Fruit fly (Drosophila melanogaster) whole organism, embryonic: ENCODE results near the gene CG31278.
A peak's percentile ranks its signal among the peaks of the same experiment; 100 is the strongest.

Source experiments
- Bgb ChIP-seq: fragments of 200-800 bp; sonication (Bioruptor generic); IDR thresholded peaks from 2 replicates; pipeline ENCODE4 v1.3.6; 2022; ENCODE audit warnings: missing biosample characterization, missing genetic modification characterization; ENCODE audit not compliant: partially characterized antibody
- CG10543 ChIP-seq: fragments of 200-800 bp; sonication (Bioruptor generic); optimal IDR thresholded peaks from 3 replicates; lab custom pipeline; 2017; ENCODE audit warnings: missing biosample characterization, mild to moderate bottlenecking, missing genetic modification characterization, moderate library complexity
- CG10979 ChIP-seq: fragments of 200-800 bp; sonication (Bioruptor generic); optimal IDR thresholded peaks from 2 replicates; lab custom pipeline; 2018; ENCODE audit warnings: missing biosample characterization, mild to moderate bottlenecking, missing genetic modification characterization, moderate library complexity
- CG1233 ChIP-seq: fragments of 200-800 bp; sonication (Bioruptor generic); optimal IDR thresholded peaks from 4 replicates; lab custom pipeline; 2018; ENCODE audit warnings: missing biosample characterization, mild to moderate bottlenecking, missing genetic modification characterization
- CG14441 ChIP-seq: fragments of 200-800 bp; sonication (Bioruptor generic); IDR thresholded peaks from 2 replicates; pipeline ENCODE4 v1.3.6; 2022; ENCODE audit warnings: missing biosample characterization, missing genetic modification characterization
- CG17328 ChIP-seq: fragments of 200-800 bp; sonication (Bioruptor generic); IDR thresholded peaks from 2 replicates; pipeline ENCODE4 v1.3.6; 2022; ENCODE audit warnings: missing biosample characterization, missing genetic modification characterization
- CG18262 ChIP-seq: fragments of 200-800 bp; optimal IDR thresholded peaks from 3 replicates; lab custom pipeline; 2019; ENCODE audit warnings: missing biosample characterization, mild to moderate bottlenecking, missing genetic modification characterization, moderate library complexity
- CG2712 ChIP-seq: fragments of 200-800 bp; optimal IDR thresholded peaks from 3 replicates; lab custom pipeline; 2019; ENCODE audit warnings: missing biosample characterization, mild to moderate bottlenecking, missing genetic modification characterization, moderate library complexity
- CG30403 ChIP-seq: fragments of 200-800 bp; sonication (Bioruptor generic); optimal IDR thresholded peaks from 3 replicates; lab custom pipeline; 2016; ENCODE audit warnings: missing biosample characterization, missing genetic modification characterization
- CG4424 ChIP-seq: fragments of 200-800 bp; sonication (Bioruptor generic); optimal IDR thresholded peaks from 3 replicates; lab custom pipeline; 2016; ENCODE audit warnings: missing biosample characterization, missing genetic modification characterization
- CG5953 ChIP-seq: fragments of 200-800 bp; sonication (Bioruptor generic); IDR thresholded peaks from 2 replicates; pipeline ENCODE4 v1.3.6; 2022; ENCODE audit warnings: missing biosample characterization, missing genetic modification characterization
- CG6683 ChIP-seq: fragments of 200-800 bp; sonication (Bioruptor generic); optimal IDR thresholded peaks from 2 replicates; lab custom pipeline; 2017; ENCODE audit warnings: missing biosample characterization, mild to moderate bottlenecking, missing genetic modification characterization, missing genetic modification reagents
- CTCF ChIP-seq: fragments of 200-800 bp; sonication (Bioruptor generic); optimal IDR thresholded peaks from 2 replicates; lab custom pipeline; 2017; ENCODE audit warnings: missing biosample characterization, mild to moderate bottlenecking, missing genetic modification characterization, moderate library complexity
- Camta ChIP-seq: fragments of 200-800 bp; sonication (Bioruptor generic); optimal IDR thresholded peaks from 2 replicates; lab custom pipeline; 2016; ENCODE audit warnings: missing biosample characterization, missing genetic modification characterization
- HLHmδ ChIP-seq: fragments of 200-800 bp; sonication (Bioruptor generic); optimal IDR thresholded peaks from 2 replicates; lab custom pipeline; 2018; ENCODE audit warnings: missing biosample characterization, mild to moderate bottlenecking, missing genetic modification characterization, moderate library complexity
- Hey ChIP-seq: fragments of 200-800 bp; sonication (Bioruptor generic); optimal IDR thresholded peaks from 3 replicates; lab custom pipeline; 2018; ENCODE audit warnings: missing biosample characterization, mild to moderate bottlenecking, missing genetic modification characterization
- Hmx ChIP-seq: fragments of 200-800 bp; sonication (Bioruptor generic); optimal IDR thresholded peaks from 2 replicates; lab custom pipeline; 2016; ENCODE audit warnings: missing biosample characterization, missing genetic modification characterization
- Mes4 ChIP-seq: fragments of 200-800 bp; sonication (Bioruptor generic); optimal IDR thresholded peaks from 2 replicates; lab custom pipeline; 2016; ENCODE audit warnings: missing biosample characterization, missing genetic modification characterization
- Nf-YC ChIP-seq: fragments of 200-800 bp; optimal IDR thresholded peaks from 3 replicates; lab custom pipeline; 2019; ENCODE audit warnings: missing biosample characterization, mild to moderate bottlenecking, missing genetic modification characterization, moderate library complexity
- Oli ChIP-seq: fragments of 200-800 bp; sonication (Bioruptor generic); optimal IDR thresholded peaks from 2 replicates; lab custom pipeline; 2018; ENCODE audit warnings: missing biosample characterization, mild to moderate bottlenecking, missing genetic modification characterization, moderate library complexity
- Opbp ChIP-seq: fragments of 200-800 bp; sonication (Bioruptor generic); IDR thresholded peaks from 3 replicates; pipeline ENCODE4 v1.3.6; 2022; ENCODE audit warnings: missing biosample characterization, missing genetic modification characterization; ENCODE audit not compliant: partially characterized antibody
- Optix ChIP-seq: fragments of 200-800 bp; sonication (Bioruptor generic); IDR thresholded peaks from 3 replicates; pipeline ENCODE4 v1.3.6; 2022; ENCODE audit warnings: missing biosample characterization, missing genetic modification characterization
- Sry-δ ChIP-seq: fragments of 200-800 bp; sonication (Bioruptor generic); optimal IDR thresholded peaks from 2 replicates; lab custom pipeline; 2016; ENCODE audit warnings: missing biosample characterization, missing genetic modification characterization
- TFAM ChIP-seq: fragments of 200-800 bp; sonication (Bioruptor generic); optimal IDR thresholded peaks from 2 replicates; lab custom pipeline; 2017; ENCODE audit warnings: missing biosample characterization, missing genetic modification characterization, inconsistent platforms
- Trl ChIP-seq, 3 experiments: fragments of >200 bp in 2 of 3; fragments of 200-800 bp in 1 of 3; sonication (Bioruptor generic) in 1 of 3; optimal IDR thresholded peaks; 2 replicates in 1 of 3; 3 replicates in 2 of 3; lab custom pipeline; 2016 to 2017; ENCODE audit warnings: missing biosample characterization in 1 of 3, missing genetic modification characterization in 1 of 3
- abd-A ChIP-seq: fragments of 200-800 bp; sonication (Bioruptor generic); optimal IDR thresholded peaks from 3 replicates; lab custom pipeline; 2019; ENCODE audit warnings: missing biosample characterization, mild to moderate bottlenecking, missing genetic modification characterization, moderate library complexity
- bbx ChIP-seq: fragments of 200-800 bp; sonication (Bioruptor generic); IDR thresholded peaks from 2 replicates; pipeline ENCODE4 v1.3.6; 2022; ENCODE audit warnings: missing biosample characterization, missing genetic modification characterization; ENCODE audit not compliant: partially characterized antibody
- caup ChIP-seq: fragments of 200-800 bp; sonication (Bioruptor generic); optimal IDR thresholded peaks from 3 replicates; lab custom pipeline; 2017; ENCODE audit warnings: missing biosample characterization, mild to moderate bottlenecking, missing genetic modification characterization, moderate library complexity; ENCODE audit not compliant: severe bottlenecking
- crp ChIP-seq, 2 experiments: fragments of 200-800 bp; sonication (Bioruptor generic); optimal IDR thresholded peaks; 2 replicates in 1 of 2; 3 replicates in 1 of 2; lab custom pipeline; 2017; ENCODE audit warnings: missing biosample characterization in 2 of 2, missing genetic modification characterization in 2 of 2, mild to moderate bottlenecking in 1 of 2, moderate library complexity in 1 of 2
- cwo ChIP-seq: fragments of 200-800 bp; sonication (Bioruptor generic); optimal IDR thresholded peaks from 3 replicates; lab custom pipeline; 2017; ENCODE audit warnings: missing biosample characterization, missing genetic modification characterization, mild to moderate bottlenecking, moderate library complexity, missing genetic modification reagents
- fd64A ChIP-seq: fragments of 200-800 bp; sonication (Bioruptor generic); optimal IDR thresholded peaks from 3 replicates; lab custom pipeline; 2018; ENCODE audit warnings: missing biosample characterization, mild to moderate bottlenecking, missing genetic modification characterization
- gcm ChIP-seq: fragments of 200-800 bp; sonication (Bioruptor generic); optimal IDR thresholded peaks from 2 replicates; lab custom pipeline; 2019; ENCODE audit warnings: missing biosample characterization, mild to moderate bottlenecking, missing genetic modification characterization, moderate library complexity
- jing ChIP-seq: fragments of 200-800 bp; sonication (Bioruptor generic); optimal IDR thresholded peaks from 2 replicates; lab custom pipeline; 2018; ENCODE audit warnings: missing biosample characterization, mild to moderate bottlenecking, missing genetic modification characterization
- lola ChIP-seq, 3 experiments: fragments of >200 bp in 2 of 3; fragments of 200-800 bp in 1 of 3; sonication (Bioruptor generic) in 1 of 3; optimal IDR thresholded peaks; 2 replicates each; lab custom pipeline; 2017 to 2019; ENCODE audit warnings: missing biosample characterization in 3 of 3, missing genetic modification characterization in 3 of 3, mild to moderate bottlenecking in 1 of 3, moderate library complexity in 1 of 3
- mirr ChIP-seq: fragments of 200-800 bp; sonication (Bioruptor generic); optimal IDR thresholded peaks from 3 replicates; lab custom pipeline; 2018; ENCODE audit warnings: missing biosample characterization, mild to moderate bottlenecking, missing genetic modification characterization
- mld ChIP-seq: fragments of 200-800 bp; sonication (Bioruptor generic); IDR thresholded peaks from 3 replicates; pipeline ENCODE4 v1.3.6; 2022; ENCODE audit warnings: missing biosample characterization, missing genetic modification characterization; ENCODE audit not compliant: partially characterized antibody
- oc ChIP-seq: fragments of 200-800 bp; sonication (Bioruptor generic); optimal IDR thresholded peaks from 2 replicates; lab custom pipeline; 2018; ENCODE audit warnings: missing biosample characterization, mild to moderate bottlenecking, missing genetic modification characterization, moderate library complexity
- pb ChIP-seq: fragments of 200-800 bp; sonication (Bioruptor generic); optimal IDR thresholded peaks from 3 replicates; lab custom pipeline; 2016; ENCODE audit warnings: missing biosample characterization, missing genetic modification characterization
- peb ChIP-seq: fragments of 200-800 bp; sonication (Bioruptor generic); IDR thresholded peaks from 2 replicates; pipeline ENCODE4 v1.3.6; 2022; ENCODE audit warnings: missing biosample characterization, missing genetic modification characterization
- pho ChIP-seq: fragments of 200-800 bp; sonication (Bioruptor generic); optimal IDR thresholded peaks from 2 replicates; lab custom pipeline; 2016; ENCODE audit warnings: missing biosample characterization, missing genetic modification characterization
- pros ChIP-seq: fragments of 200-800 bp; sonication (Bioruptor generic); optimal IDR thresholded peaks from 3 replicates; lab custom pipeline; 2019; ENCODE audit warnings: missing biosample characterization, mild to moderate bottlenecking, missing genetic modification characterization, moderate library complexity
- repo ChIP-seq: fragments of 200-800 bp; sonication (Bioruptor generic); optimal IDR thresholded peaks from 2 replicates; lab custom pipeline; 2016; ENCODE audit warnings: missing biosample characterization, missing genetic modification characterization
- sens-2 ChIP-seq: fragments of 200-800 bp; sonication (Bioruptor generic); IDR thresholded peaks from 2 replicates; pipeline ENCODE4 v1.3.6; 2022; ENCODE audit warnings: missing biosample characterization, missing genetic modification characterization
- sim ChIP-seq: fragments of 200-800 bp; sonication (Bioruptor generic); IDR thresholded peaks from 2 replicates; pipeline ENCODE4 v1.3.6; 2022; ENCODE audit warnings: missing biosample characterization, missing genetic modification characterization
- sob ChIP-seq: fragments of 200-800 bp; sonication (Bioruptor generic); IDR thresholded peaks from 2 replicates; pipeline ENCODE4 v1.3.6; 2022; ENCODE audit warnings: missing biosample characterization, missing genetic modification characterization
- tgo ChIP-seq: fragments of 200-800 bp; sonication (Bioruptor generic); IDR thresholded peaks from 3 replicates; pipeline ENCODE4 v1.3.6; 2022; ENCODE audit warnings: missing biosample characterization, missing genetic modification characterization
- tin ChIP-seq: fragments of 200-800 bp; sonication (Bioruptor generic); optimal IDR thresholded peaks from 3 replicates; lab custom pipeline; 2016; ENCODE audit warnings: missing biosample characterization, missing genetic modification characterization
- unc-4 ChIP-seq: fragments of 200-800 bp; sonication (Bioruptor generic); IDR thresholded peaks from 2 replicates; pipeline ENCODE4 v1.3.6; 2022; ENCODE audit warnings: missing biosample characterization, missing genetic modification characterization; ENCODE audit not compliant: partially characterized antibody
- yki ChIP-seq: fragments of >200 bp; optimal IDR thresholded peaks from 3 replicates; lab custom pipeline; 2018
- zfh1 ChIP-seq: fragments of 200-800 bp; sonication (Bioruptor generic); IDR thresholded peaks from 3 replicates; pipeline ENCODE4 v1.3.6; 2022; ENCODE audit warnings: missing biosample characterization, missing genetic modification characterization

Gene CG31278

DNA sequence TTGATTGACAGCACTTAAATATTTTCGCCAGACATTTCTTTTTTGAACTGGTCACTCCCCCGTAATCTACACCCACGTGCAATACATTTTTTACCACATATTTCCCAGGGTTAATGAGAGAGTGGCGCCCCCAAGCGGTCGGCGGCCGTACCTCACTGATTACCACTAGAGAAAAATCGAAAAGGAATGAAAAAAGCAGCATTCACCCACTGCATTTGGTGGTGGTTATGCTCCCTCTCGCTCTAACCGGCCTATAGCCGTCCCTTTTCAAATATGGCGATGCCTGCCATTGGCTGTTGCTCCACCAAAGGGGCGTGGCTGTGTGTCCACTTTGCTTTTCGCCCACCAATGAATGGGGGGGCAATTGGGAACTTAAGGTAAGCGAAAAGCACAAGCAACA lies 43.2 kb downstream of the CG31278 start (continued):
- TF ChIP-seq fd64A (GFP tag; lab: Kevin White, UChicago), result peak; percentile 56
- TF ChIP-seq CG10979 (tag; lab: Kevin White, UChicago), result peak; percentile 68
- peak; percentile 74 for TF ChIP-seq oc (tag; lab: Kevin White, UChicago)
- peak; percentile 49 for TF ChIP-seq CG5953
- TF ChIP-seq yki, result no peak
- TF ChIP-seq peb, result 0 out of 2 replicates have a peak, but pooled peaks have one; percentile 14
- peak; percentile 44 for TF ChIP-seq tgo
- TF ChIP-seq Optix, result peak; percentile 61; the same call in 2 of the 3 replicates
- peak; percentile 100 for TF ChIP-seq Nf-YC
- peak; percentile 49; the same call in 1 of the 3 replicates for TF ChIP-seq Opbp (GFP tag; lab: Robert Waterston, UW)
- TF ChIP-seq caup, result peak; percentile 56
- TF ChIP-seq CG18262 (tag; lab: Kevin White, UChicago), result peak; percentile 61
- TF ChIP-seq sob, result peak; percentile 63
- peak; percentile 59 for TF ChIP-seq repo
- peak; percentile 86 for TF ChIP-seq abd-A (tag; lab: Kevin White, UChicago)
- peak; percentile 72 for TF ChIP-seq CG4424 (GFP tag; lab: Kevin White, UChicago)
- no peak for TF ChIP-seq Hmx (GFP tag; lab: Kevin White, UChicago)
- no peak for TF ChIP-seq mld (GFP tag; lab: Robert Waterston, UW)
- TF ChIP-seq CG6683, result no peak
- peak; percentile 42 for TF ChIP-seq CG10543 (GFP tag; lab: Kevin White, UChicago)
- TF ChIP-seq CG2712 (tag; lab: Kevin White, UChicago), result peak; percentile 63
- no peak for TF ChIP-seq Camta
- TF ChIP-seq crp (GFP tag; optimal IDR thresholded peaks at IDR 0.05; lab: Kevin White, UChicago), result peak in 1 of 2 experiments; percentile 0
- peak; percentile 23 for TF ChIP-seq cwo (GFP tag; lab: Kevin White, UChicago)
- no peak for TF ChIP-seq unc-4 (GFP tag; lab: Robert Waterston, UW)
- TF ChIP-seq pros, result peak; percentile 40
- peak; percentile 1 for TF ChIP-seq Sry-δ (GFP tag; lab: Kevin White, UChicago)
- TF ChIP-seq Bgb (GFP tag; lab: Robert Waterston, UW), result peak; percentile 9; the same call in 1 of the 2 replicates
- TF ChIP-seq CTCF (GFP tag; lab: Kevin White, UChicago), result peak; percentile 93
- TF ChIP-seq CG17328, result peak; percentile 65
- TF ChIP-seq sim (GFP tag; lab: Robert Waterston, UW), result peak; percentile 51; the same call in 1 of the 2 replicates
- peak; percentile 30 for TF ChIP-seq Oli (tag; lab: Kevin White, UChicago)
- peak; percentile 69 for TF ChIP-seq pb (GFP tag; lab: Kevin White, UChicago)
- TF ChIP-seq Trl (optimal IDR thresholded peaks at IDR 0.05; lab: Kevin White, UChicago), result no peak
- TF ChIP-seq Trl (GFP tag; optimal IDR thresholded peaks at IDR 0.05; lab: Kevin White, UChicago), result peak; percentile 44
- no peak for TF ChIP-seq pho (GFP tag; lab: Kevin White, UChicago)
- peak; percentile 43 for TF ChIP-seq bbx (GFP tag; lab: Robert Waterston, UW)
- TF ChIP-seq gcm, result peak; percentile 57
- peak; percentile 16 for TF ChIP-seq TFAM (GFP tag; lab: Kevin White, UChicago)
- TF ChIP-seq CG1233 (GFP tag; lab: Kevin White, UChicago), result peak; percentile 68
- TF ChIP-seq CG14441 (GFP tag; lab: Robert Waterston, UW), result no peak
- TF ChIP-seq lola (GFP tag; optimal IDR thresholded peaks at IDR 0.05; lab: Kevin White, UChicago), result peak in 1 of 3 experiments; percentile 17
- no peak for TF ChIP-seq Hey (tag; lab: Kevin White, UChicago)
- TF ChIP-seq Mes4, result peak; percentile 60
- peak; percentile 65; the same call in 1 of the 3 replicates for TF ChIP-seq zfh1 (GFP tag; lab: Robert Waterston, UW)
- peak; percentile 32 for TF ChIP-seq tin (GFP tag; lab: Kevin White, UChicago)
- no peak for TF ChIP-seq CG30403
- TF ChIP-seq mirr (GFP tag; lab: Kevin White, UChicago), result peak; percentile 64
- 0 out of 2 replicates have a peak, but pooled peaks have one; percentile 47 for TF ChIP-seq sens-2 (GFP tag; lab: Robert Waterston, UW)
- peak; percentile 81 for TF ChIP-seq jing (GFP tag; lab: Kevin White, UChicago)
- TF ChIP-seq HLHmδ (GFP tag; lab: Kevin White, UChicago), result peak; percentile 85
